Fruit fly (Drosophila melanogaster) whole organism: ENCODE data around the gene CG3164.

Source experiments
- Dll ChIP-seq: fragments of >200 bp; optimal IDR thresholded peaks from 2 replicates; lab custom pipeline; 2017
- pan ChIP-seq: fragments of >200 bp; optimal IDR thresholded peaks from 2 replicates; lab custom pipeline; 2017
- psq ChIP-seq: fragments of >200 bp; optimal IDR thresholded peaks from 2 replicates; lab custom pipeline; 2017

- no peak for TF ChIP-seq psq
- TF ChIP-seq Dll (lab: Kevin White, UChicago): no peak
- TF ChIP-seq pan (lab: Kevin White, UChicago): no peak
Measured at dm6 chr2L:102161-102761, 28.3 kb downstream of the CG3164 start, which contains the start of gene Creld.
